Worm (Caenorhabditis elegans): ENCODE measurements around the gene try-1.

DNA sequence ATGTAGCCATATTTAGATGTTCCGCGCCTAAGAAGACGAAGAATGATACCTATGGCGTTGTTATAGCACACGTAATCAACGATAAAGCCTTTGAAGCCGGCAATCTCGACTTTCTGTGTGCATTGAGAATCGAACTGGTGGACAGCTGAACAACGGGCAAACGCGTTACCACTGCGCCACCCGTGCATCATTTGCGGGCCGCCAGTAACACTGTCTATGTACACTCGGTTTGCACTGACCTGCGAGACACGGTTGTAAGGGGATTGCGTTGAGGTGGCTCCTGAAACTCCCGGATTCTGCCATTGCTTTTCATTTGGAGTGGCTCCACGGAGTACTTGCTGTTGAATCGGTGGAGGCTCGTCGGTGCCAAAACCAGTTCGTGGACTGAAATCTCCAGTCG is 6.9 kb downstream of the try-1 start:
- TF ChIP-seq grh-1 (GFP tag; IDR thresholded peaks at IDR 0.05), result no peak
- TF ChIP-seq pag-3 (tag; optimal IDR thresholded peaks at IDR 0.05; ENCODE audit: borderline replicate concordance, insufficient read depth), result no peak
- peak in 2 of 3 experiments; percentile 16 to 23 for TF ChIP-seq ceh-82 (tag; optimal IDR thresholded peaks at IDR 0.05)
- peak; percentile 74 for TF ChIP-seq rnt-1 (tag; optimal IDR thresholded peaks at IDR 0.05)
- no peak for TF ChIP-seq aly-2 (tag; optimal IDR thresholded peaks at IDR 0.05)
- TF ChIP-seq ztf-11 (tag; optimal IDR thresholded peaks at IDR 0.05), result no peak
- peak; percentile 45 to 52 for TF ChIP-seq efl-1 (optimal IDR thresholded peaks at IDR 0.05)
- TF ChIP-seq efl-1 (GFP tag; optimal IDR thresholded peaks at IDR 0.05 in 1 of 2), result peak; percentile 23 to 96
- TF ChIP-seq unc-86 (tag; optimal IDR thresholded peaks at IDR 0.05), result no peak

Measured in whole organism, L1 larva.